Fruit fly (Drosophila melanogaster) whole organism, prepupa: ENCODE measurements around the gene CG14285.
A peak's percentile ranks its signal among the peaks of the same experiment; 100 is the strongest.

Experiments used
- Blimp-1 ChIP-seq: fragments of 200-800 bp; sonication (Bioruptor generic); optimal IDR thresholded peaks from 3 replicates; lab custom pipeline; 2017; ENCODE audit warnings: missing biosample characterization, missing genetic modification characterization, mild to moderate bottlenecking, moderate library complexity, missing genetic modification reagents
- CG10631 ChIP-seq: fragments of 200-800 bp; sonication (Bioruptor generic); optimal IDR thresholded peaks from 2 replicates; lab custom pipeline; 2016; ENCODE audit warnings: missing biosample characterization, missing genetic modification characterization
- CG10669 ChIP-seq: fragments of 200-800 bp; sonication (Bioruptor generic); optimal IDR thresholded peaks from 3 replicates; lab custom pipeline; 2018; ENCODE audit warnings: missing biosample characterization, mild to moderate bottlenecking, missing genetic modification characterization, moderate library complexity
- CG11762 ChIP-seq: fragments of 200-800 bp; sonication (Bioruptor generic); optimal IDR thresholded peaks from 3 replicates; lab custom pipeline; 2016; ENCODE audit warnings: missing biosample characterization, missing genetic modification characterization; ENCODE audit not compliant: insufficient read depth
- CG11902 ChIP-seq: fragments of 200-800 bp; sonication (Bioruptor generic); optimal IDR thresholded peaks from 3 replicates; lab custom pipeline; 2016; ENCODE audit warnings: missing biosample characterization, missing genetic modification characterization
- CG1621 ChIP-seq: fragments of 200-800 bp; sonication (Bioruptor generic); optimal IDR thresholded peaks from 3 replicates; lab custom pipeline; 2018; ENCODE audit warnings: missing biosample characterization, mild to moderate bottlenecking, missing genetic modification characterization
- CG16779 ChIP-seq: fragments of 200-800 bp; sonication (Bioruptor generic); optimal IDR thresholded peaks from 3 replicates; lab custom pipeline; 2017; ENCODE audit warnings: missing biosample characterization, mild to moderate bottlenecking, missing genetic modification characterization
- CG3032 ChIP-seq: fragments of 200-800 bp; optimal IDR thresholded peaks from 2 replicates; lab custom pipeline; 2019; ENCODE audit warnings: missing biosample characterization, mild to moderate bottlenecking, missing genetic modification characterization, moderate library complexity
- CG32006 ChIP-seq: fragments of 200-800 bp; sonication (Bioruptor generic); optimal IDR thresholded peaks from 3 replicates; lab custom pipeline; 2017; ENCODE audit warnings: missing biosample characterization, mild to moderate bottlenecking, missing genetic modification characterization
- CG34406 ChIP-seq: fragments of 200-800 bp; sonication (Bioruptor generic); optimal IDR thresholded peaks from 3 replicates; lab custom pipeline; 2016; ENCODE audit warnings: missing biosample characterization, missing genetic modification characterization
- CG3919 ChIP-seq: fragments of 200-800 bp; sonication (Bioruptor generic); optimal IDR thresholded peaks from 3 replicates; lab custom pipeline; 2016; ENCODE audit warnings: missing biosample characterization, missing genetic modification characterization
- CG4318 ChIP-seq: fragments of 200-800 bp; sonication (Bioruptor generic); optimal IDR thresholded peaks from 3 replicates; lab custom pipeline; 2017; ENCODE audit warnings: missing biosample characterization, mild to moderate bottlenecking, missing genetic modification characterization
- CG6163 ChIP-seq: fragments of 200-800 bp; sonication (Bioruptor generic); IDR thresholded peaks from 3 replicates; pipeline ENCODE4 v1.3.6; 2022; ENCODE audit warnings: missing biosample characterization, missing genetic modification characterization
- CG6792 ChIP-seq: fragments of 200-800 bp; sonication (Bioruptor generic); optimal IDR thresholded peaks from 3 replicates; lab custom pipeline; 2016; ENCODE audit warnings: missing biosample characterization, missing genetic modification characterization
- CG6808 ChIP-seq: fragments of 200-800 bp; sonication (Bioruptor generic); optimal IDR thresholded peaks from 3 replicates; lab custom pipeline; 2017; ENCODE audit warnings: missing biosample characterization, missing genetic modification characterization, mild to moderate bottlenecking, moderate library complexity, missing genetic modification reagents
- CG6854 ChIP-seq: fragments of 200-800 bp; sonication (Bioruptor generic); optimal IDR thresholded peaks from 2 replicates; lab custom pipeline; 2017; ENCODE audit warnings: missing biosample characterization, mild to moderate bottlenecking, missing genetic modification characterization
- CG7368 ChIP-seq: fragments of 200-800 bp; sonication (Bioruptor generic); optimal IDR thresholded peaks from 3 replicates; lab custom pipeline; 2016; ENCODE audit warnings: missing biosample characterization, missing genetic modification characterization
- CG8119 ChIP-seq: fragments of 200-800 bp; sonication (Bioruptor generic); IDR thresholded peaks from 3 replicates; pipeline ENCODE4 v1.3.6; 2022; ENCODE audit warnings: missing biosample characterization, missing genetic modification characterization
- CG8319 ChIP-seq: fragments of 200-800 bp; sonication (Bioruptor generic); optimal IDR thresholded peaks from 3 replicates; lab custom pipeline; 2016; ENCODE audit warnings: missing biosample characterization, missing genetic modification characterization
- CG8632 ChIP-seq: fragments of 200-800 bp; sonication (Bioruptor generic); optimal IDR thresholded peaks from 3 replicates; lab custom pipeline; 2016; ENCODE audit warnings: missing biosample characterization, missing genetic modification characterization
- Eip75B ChIP-seq: fragments of 200-800 bp; sonication (Bioruptor generic); optimal IDR thresholded peaks from 3 replicates; lab custom pipeline; 2016; ENCODE audit warnings: missing biosample characterization, missing genetic modification characterization
- Eip78C ChIP-seq: fragments of 200-800 bp; sonication (Bioruptor generic); peaks from one replicate; lab custom pipeline; 2016; ENCODE audit warnings: missing biosample characterization, missing genetic modification characterization
- Eip93F ChIP-seq: fragments of 200-800 bp; sonication (Bioruptor generic); optimal IDR thresholded peaks from 2 replicates; lab custom pipeline; 2016; ENCODE audit warnings: missing biosample characterization, mild to moderate bottlenecking, missing genetic modification characterization
- Ets21C ChIP-seq: fragments of 200-800 bp; sonication (Bioruptor generic); optimal IDR thresholded peaks from 3 replicates; lab custom pipeline; 2016; ENCODE audit warnings: missing biosample characterization, missing genetic modification characterization
- Ets96B ChIP-seq: fragments of 200-800 bp; optimal IDR thresholded peaks from 2 replicates; lab custom pipeline; 2019; ENCODE audit warnings: missing biosample characterization, mild to moderate bottlenecking, missing genetic modification characterization, moderate library complexity
- Gug ChIP-seq: fragments of 200-800 bp; sonication (Bioruptor generic); IDR thresholded peaks from 2 replicates; pipeline ENCODE4 v1.3.6; 2022; ENCODE audit warnings: missing biosample characterization, missing genetic modification characterization
- Hr38 ChIP-seq: sonication (Bioruptor generic); optimal IDR thresholded peaks from 2 replicates; lab custom pipeline; 2016; ENCODE audit warnings: missing biosample characterization, missing genetic modification characterization
- Hr39 ChIP-seq: fragments of 200-800 bp; sonication (Bioruptor generic); optimal IDR thresholded peaks from 2 replicates; lab custom pipeline; 2016; ENCODE audit warnings: missing biosample characterization, missing genetic modification characterization
- Hr4 ChIP-seq: fragments of 200-800 bp; sonication (Bioruptor generic); optimal IDR thresholded peaks from 3 replicates; lab custom pipeline; 2016; ENCODE audit warnings: missing biosample characterization, missing genetic modification characterization
- Lpt ChIP-seq: fragments of 200-800 bp; sonication (Bioruptor generic); optimal IDR thresholded peaks from 3 replicates; lab custom pipeline; 2016; ENCODE audit warnings: missing biosample characterization, missing genetic modification characterization
- Sox14 ChIP-seq: fragments of 200-800 bp; sonication (Bioruptor generic); optimal IDR thresholded peaks from 3 replicates; lab custom pipeline; 2016; ENCODE audit warnings: missing biosample characterization, missing genetic modification characterization
- Sox15 ChIP-seq: fragments of 200-800 bp; sonication (Bioruptor generic); optimal IDR thresholded peaks from 3 replicates; lab custom pipeline; 2016; ENCODE audit warnings: missing biosample characterization, missing genetic modification characterization
- cyc ChIP-seq: fragments of 200-800 bp; sonication (Bioruptor generic); optimal IDR thresholded peaks from 3 replicates; lab custom pipeline; 2016; ENCODE audit warnings: missing biosample characterization, missing genetic modification characterization
- dac ChIP-seq: fragments of 200-800 bp; sonication (Bioruptor generic); optimal IDR thresholded peaks from 2 replicates; lab custom pipeline; 2017; ENCODE audit warnings: missing biosample characterization, mild to moderate bottlenecking, missing genetic modification characterization
- dsx ChIP-seq: fragments of 200-800 bp; optimal IDR thresholded peaks from 3 replicates; lab custom pipeline; 2019; ENCODE audit warnings: missing biosample characterization, mild to moderate bottlenecking, missing genetic modification characterization, moderate library complexity; ENCODE audit not compliant: poor library complexity, severe bottlenecking
- eg ChIP-seq: fragments of 200-800 bp; sonication (Bioruptor generic); IDR thresholded peaks from 3 replicates; pipeline ENCODE4 v1.3.6; 2022; ENCODE audit warnings: missing biosample characterization, missing genetic modification characterization
- fd59A ChIP-seq: fragments of 200-800 bp; sonication (Bioruptor generic); optimal IDR thresholded peaks from 2 replicates; lab custom pipeline; 2017; ENCODE audit warnings: missing biosample characterization, mild to moderate bottlenecking, missing genetic modification characterization, missing genetic modification reagents
- fd85E ChIP-seq: fragments of 200-800 bp; sonication (Bioruptor generic); optimal IDR thresholded peaks from 3 replicates; lab custom pipeline; 2016; ENCODE audit warnings: missing biosample characterization, missing genetic modification characterization
- lz ChIP-seq: fragments of 200-800 bp; sonication (Bioruptor generic); optimal IDR thresholded peaks from 3 replicates; lab custom pipeline; 2016; ENCODE audit warnings: missing biosample characterization, missing genetic modification characterization
- net ChIP-seq: fragments of 200-800 bp; sonication (Bioruptor generic); optimal IDR thresholded peaks from 3 replicates; lab custom pipeline; 2016; ENCODE audit warnings: missing biosample characterization, missing genetic modification characterization
- salr ChIP-seq, 2 experiments: fragments of 200-800 bp; sonication (Bioruptor generic); optimal IDR thresholded peaks; 3 replicates each; lab custom pipeline; 2016 to 2018; ENCODE audit warnings: missing biosample characterization in 2 of 2, missing genetic modification characterization in 2 of 2, mild to moderate bottlenecking in 1 of 2
- spab ChIP-seq: fragments of 200-800 bp; sonication (Bioruptor generic); optimal IDR thresholded peaks from 2 replicates; lab custom pipeline; 2017; ENCODE audit warnings: missing biosample characterization, mild to moderate bottlenecking, missing genetic modification characterization, missing genetic modification reagents
- ss ChIP-seq, 2 experiments: fragments of 200-800 bp; sonication (Bioruptor generic); optimal IDR thresholded peaks; 2 replicates in 1 of 2; 3 replicates in 1 of 2; lab custom pipeline; 2017 to 2018; ENCODE audit warnings: mild to moderate bottlenecking in 2 of 2, missing biosample characterization in 2 of 2, missing genetic modification characterization in 2 of 2, moderate library complexity in 1 of 2
- topi ChIP-seq: fragments of 200-800 bp; sonication (Bioruptor generic); optimal IDR thresholded peaks from 3 replicates; lab custom pipeline; 2016; ENCODE audit warnings: missing biosample characterization, missing genetic modification characterization

The CG14285 gene

DNA sequence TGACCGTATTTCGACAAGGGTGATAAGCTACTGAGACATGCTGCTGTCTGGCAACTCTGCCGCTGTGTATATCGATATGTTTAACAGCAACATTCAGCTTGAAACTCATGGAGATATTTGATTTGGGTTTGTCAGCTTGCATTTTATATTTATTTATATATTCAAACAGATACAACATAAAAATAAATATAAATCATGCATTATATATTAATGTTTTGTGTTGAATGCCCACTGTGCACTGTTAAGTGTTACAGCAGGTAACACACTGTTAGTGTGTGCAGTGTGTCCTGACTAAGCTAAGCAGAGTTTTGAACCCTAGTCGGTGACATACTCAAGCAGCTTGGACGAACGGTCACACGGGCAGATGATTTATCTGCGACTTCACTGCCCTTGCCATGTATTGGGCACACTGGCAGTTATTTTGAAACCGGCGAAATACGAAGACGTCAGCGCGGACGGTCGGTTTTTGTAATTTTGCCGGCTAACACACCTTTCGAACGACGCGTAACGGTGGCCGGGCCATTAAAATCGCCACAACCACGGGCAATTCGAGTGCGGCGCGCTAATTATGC lies 41.2 kb upstream of the CG14285 start, which contains the start of the genes snRNP-U1-C and gukh (continued):
- TF ChIP-seq CG6854 (GFP tag; lab: Kevin White, UChicago) (no peak), CG34406 (GFP tag; lab: Kevin White, UChicago) (peak; percentile 83), CG8632 (GFP tag; lab: Kevin White, UChicago) (peak; percentile 71), CG8319 (GFP tag; lab: Kevin White, UChicago) (peak; percentile 37), cyc (peak; percentile 44), fd85E (GFP tag; lab: Kevin White, UChicago) (no peak), CG3919 (GFP tag; lab: Kevin White, UChicago) (peak; percentile 56), Blimp-1 (GFP tag; lab: Kevin White, UChicago) (no peak), Lpt (GFP tag; lab: Kevin White, UChicago) (peak; percentile 52), Hr38 (no peak), Hr4 (GFP tag; lab: Kevin White, UChicago) (peak; percentile 79), spab (GFP tag; lab: Kevin White, UChicago) (no peak), CG1621 (no peak), Eip75B (GFP tag; lab: Kevin White, UChicago) (peak; percentile 62), CG11762 (GFP tag; lab: Kevin White, UChicago) (peak; percentile 55), ss (GFP tag; optimal IDR thresholded peaks at IDR 0.05; lab: Kevin White, UChicago) (peak in 1 of 2 experiments; percentile 56), CG16779 (tag; lab: Kevin White, UChicago) (no peak), lz (GFP tag; lab: Kevin White, UChicago) (peak; percentile 62), dsx (GFP tag; lab: Kevin White, UChicago) (peak; percentile 70), CG32006 (peak; percentile 74), CG7368 (GFP tag; lab: Kevin White, UChicago) (peak; percentile 49), CG6163 (GFP tag; lab: Robert Waterston, UW) (peak; percentile 86), dac (GFP tag; lab: Kevin White, UChicago) (peak; percentile 42), CG6808 (GFP tag; lab: Kevin White, UChicago) (no peak)

- peak; percentile 73 for TF ChIP-seq CG4318
- peak; percentile 66 for TF ChIP-seq Eip93F (GFP tag; lab: Kevin White, UChicago)
- TF ChIP-seq Blimp-1 (GFP tag; lab: Kevin White, UChicago) = peak; percentile 77
- TF ChIP-seq CG10631 (GFP tag; lab: Kevin White, UChicago) = peak; percentile 86
- TF ChIP-seq CG1621 = peak; percentile 3
- TF ChIP-seq fd59A (GFP tag; lab: Kevin White, UChicago) = peak; percentile 74
- TF ChIP-seq CG11902 (GFP tag; lab: Kevin White, UChicago) = peak; percentile 79
- TF ChIP-seq net (GFP tag; lab: Kevin White, UChicago) = peak; percentile 79
- TF ChIP-seq CG6792 (GFP tag; lab: Kevin White, UChicago) = peak; percentile 87
- TF ChIP-seq Eip75B (GFP tag; lab: Kevin White, UChicago) = peak; percentile 58
- TF ChIP-seq Sox14 (GFP tag; lab: Kevin White, UChicago) = peak; percentile 71
- peak; percentile 60 for TF ChIP-seq Ets21C
- peak; percentile 76 for TF ChIP-seq CG7368 (GFP tag; lab: Kevin White, UChicago)
- TF ChIP-seq Sox15 (GFP tag; lab: Kevin White, UChicago) = peak; percentile 81
- TF ChIP-seq CG10669 (GFP tag; lab: Kevin White, UChicago) = peak; percentile 73
- TF ChIP-seq CG6854 (GFP tag; lab: Kevin White, UChicago) = peak; percentile 48
- TF ChIP-seq CG3919 (GFP tag; lab: Kevin White, UChicago) = peak; percentile 87
- peak; percentile 74 for TF ChIP-seq CG6808 (GFP tag; lab: Kevin White, UChicago)
- peak; percentile 71 for TF ChIP-seq Hr4 (GFP tag; lab: Kevin White, UChicago)
- peak; percentile 80 for TF ChIP-seq topi
- TF ChIP-seq Eip78C (GFP tag; lab: Kevin White, UChicago) = peak; percentile 93
- no peak for TF ChIP-seq Gug (GFP tag; lab: Robert Waterston, UW)
- peak; percentile 86 for TF ChIP-seq CG32006
- TF ChIP-seq CG34406 (GFP tag; lab: Kevin White, UChicago) = peak; percentile 90
- TF ChIP-seq eg (GFP tag; lab: Robert Waterston, UW) = 0 out of 3 replicates have a peak, but pooled peaks have one; percentile 37
- TF ChIP-seq CG8632 (GFP tag; lab: Kevin White, UChicago) = peak; percentile 88
- TF ChIP-seq CG8119 = peak; percentile 78
- peak; percentile 79 for TF ChIP-seq lz (GFP tag; lab: Kevin White, UChicago)
- TF ChIP-seq CG3032 (tag; lab: Kevin White, UChicago) = peak; percentile 72
- TF ChIP-seq Ets96B (tag; lab: Kevin White, UChicago) = peak; percentile 88
- TF ChIP-seq CG16779 (tag; lab: Kevin White, UChicago) = peak; percentile 59
- no peak for TF ChIP-seq Hr38
- TF ChIP-seq ss (GFP tag; optimal IDR thresholded peaks at IDR 0.05; lab: Kevin White, UChicago) = peak in 1 of 2 experiments; percentile 47
- TF ChIP-seq CG6163 (GFP tag; lab: Robert Waterston, UW) = peak; percentile 58; the same call in 1 of the 3 replicates
- peak in 1 of 2 experiments; percentile 88 for TF ChIP-seq salr (GFP tag; optimal IDR thresholded peaks at IDR 0.05; lab: Kevin White, UChicago)
- TF ChIP-seq Hr39 (GFP tag; lab: Kevin White, UChicago) = peak; percentile 79
- peak; percentile 79 for TF ChIP-seq CG8319 (GFP tag; lab: Kevin White, UChicago)
These were observed 39.6 kb upstream of the CG14285 start for dm6 chr3R:18985114-18985785.
